Worm (Caenorhabditis elegans): ENCODE results near the gene gpd-3.

DNA sequence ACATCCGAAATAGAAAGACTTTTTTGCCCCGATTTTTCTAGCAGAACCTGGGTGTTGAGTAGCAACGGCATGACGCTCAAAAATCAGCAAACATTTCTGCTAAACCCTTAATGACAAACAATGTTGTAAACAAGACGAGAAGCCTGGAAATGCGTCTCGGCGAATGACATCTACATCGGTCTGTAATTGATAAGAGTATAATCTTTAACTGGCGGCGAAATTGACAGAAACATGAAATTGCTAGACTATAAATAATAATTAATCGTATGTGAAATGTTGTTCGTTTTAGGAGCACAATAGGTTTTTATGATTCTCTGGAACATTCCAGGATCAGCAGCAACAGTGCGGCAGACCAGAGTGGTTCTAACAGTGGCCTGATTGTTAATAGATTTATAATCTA is 28.6 kb upstream of the gpd-3 start:
- TF ChIP-seq ceh-13 (GFP tag; optimal IDR thresholded peaks at IDR 0.05) (no peak), ama-1 (optimal IDR thresholded peaks at IDR 0.05) (no peak), sea-1 (GFP tag; conservative IDR thresholded peaks at IDR 0.05) (no peak), aly-1 (tag; optimal IDR thresholded peaks at IDR 0.05) (no peak), hmbx-1 (tag; optimal IDR thresholded peaks at IDR 0.05) (no peak)
